Fruit fly (Drosophila melanogaster): ENCODE results near the gene TM9SF2.

TM9SF2 gene

DNA sequence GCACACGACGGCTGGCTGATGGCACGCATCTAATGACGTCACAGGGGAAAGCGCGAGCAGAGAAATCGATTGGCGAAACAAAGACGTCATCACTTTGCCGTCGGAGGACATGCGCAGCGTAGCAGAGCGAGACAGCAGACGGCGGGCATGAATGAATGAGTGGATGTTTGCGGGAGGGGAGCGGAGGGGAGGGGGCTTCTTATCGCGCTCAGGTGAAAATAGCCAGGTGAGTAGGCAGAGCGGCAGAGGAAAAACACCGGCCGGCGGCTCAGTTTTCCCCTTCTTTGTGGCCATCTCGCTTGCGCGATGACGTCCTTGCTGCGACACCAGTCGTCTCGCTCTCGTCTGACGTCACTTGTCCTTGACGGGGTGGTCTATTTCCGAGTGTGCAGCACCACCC, 14.1 kb downstream of the TM9SF2 start:
- TF ChIP-seq Sox100B (GFP tag; optimal IDR thresholded peaks at IDR 0.05) = no peak
- no peak for TF ChIP-seq sna (GFP tag; IDR thresholded peaks at IDR 0.05; ENCODE audit: partially characterized antibody)
- peak; percentile 98 for TF ChIP-seq ewg (GFP tag; optimal IDR thresholded peaks at IDR 0.05)
- TF ChIP-seq Opbp (GFP tag; IDR thresholded peaks at IDR 0.05; ENCODE audit: partially characterized antibody) = no peak
- TF ChIP-seq slou (GFP tag; optimal IDR thresholded peaks at IDR 0.05) = no peak
- TF ChIP-seq CG34376 (GFP tag; optimal IDR thresholded peaks at IDR 0.05) = no peak
- TF ChIP-seq Hr39 (optimal IDR thresholded peaks at IDR 0.05) = peak; percentile 11
- no peak for TF ChIP-seq croc (GFP tag; conservative IDR thresholded peaks at IDR 0.05)
- TF ChIP-seq CG3995 (GFP tag; optimal IDR thresholded peaks at IDR 0.05) = no peak
- TF ChIP-seq tx (GFP tag; optimal IDR thresholded peaks at IDR 0.05) = no peak
- no peak for TF ChIP-seq CG4424 (GFP tag; optimal IDR thresholded peaks at IDR 0.05)
- TF ChIP-seq CG10274 (GFP tag; optimal IDR thresholded peaks at IDR 0.05) = no peak
- TF ChIP-seq CG10979 (tag; optimal IDR thresholded peaks at IDR 0.05) = no peak
- no peak for TF ChIP-seq CG9727 (GFP tag; optimal IDR thresholded peaks at IDR 0.05)
- TF ChIP-seq CG7745 (tag; optimal IDR thresholded peaks at IDR 0.05) = no peak
- TF ChIP-seq CG34422 (GFP tag; IDR thresholded peaks at IDR 0.05) = peak; percentile 45; the same call in 1 of the 3 replicates
- TF ChIP-seq gfzf (GFP tag; optimal IDR thresholded peaks at IDR 0.05) = no peak
- no peak for TF ChIP-seq bsh (GFP tag; optimal IDR thresholded peaks at IDR 0.05)
- TF ChIP-seq CG12744 (GFP tag; optimal IDR thresholded peaks at IDR 0.05) = no peak
- no peak for TF ChIP-seq Spps (tag; optimal IDR thresholded peaks at IDR 0.05)
- TF ChIP-seq ken (GFP tag; IDR thresholded peaks at IDR 0.05) = no peak
- no peak for TF ChIP-seq CG2199 (GFP tag; IDR thresholded peaks at IDR 0.05)
- peak; percentile 96 for TF ChIP-seq BtbVII (GFP tag; optimal IDR thresholded peaks at IDR 0.05)
- no peak for TF ChIP-seq Ada2b (GFP tag; IDR thresholded peaks at IDR 0.05)
- TF ChIP-seq Asciz (GFP tag; optimal IDR thresholded peaks at IDR 0.05) = no peak
- TF ChIP-seq klu (GFP tag; IDR thresholded peaks at IDR 0.05) = no peak
- TF ChIP-seq dmrt99B (tag; optimal IDR thresholded peaks at IDR 0.05) = no peak
- TF ChIP-seq lmd (GFP tag; IDR thresholded peaks at IDR 0.05) = no peak
- TF ChIP-seq Meics (GFP tag; optimal IDR thresholded peaks at IDR 0.05) = no peak
- no peak for TF ChIP-seq NC2α (GFP tag; optimal IDR thresholded peaks at IDR 0.05)
- peak; percentile 26 for TF ChIP-seq scrt (GFP tag; optimal IDR thresholded peaks at IDR 0.05)
- no peak for TF ChIP-seq Hmr (GFP tag; optimal IDR thresholded peaks at IDR 0.05)
- no peak for TF ChIP-seq CG8924 (tag; optimal IDR thresholded peaks at IDR 0.05)
- TF ChIP-seq Dll (GFP tag; IDR thresholded peaks at IDR 0.05; ENCODE audit: partially characterized antibody) = no peak
- no peak for TF ChIP-seq usp (GFP tag; optimal IDR thresholded peaks at IDR 0.05)
- no peak for TF ChIP-seq E2f2 (GFP tag; IDR thresholded peaks at IDR 0.05)
- no peak for TF ChIP-seq Mad (GFP tag; optimal IDR thresholded peaks at IDR 0.05)
- TF ChIP-seq eve (GFP tag; optimal IDR thresholded peaks at IDR 0.05) = no peak
- TF ChIP-seq Adf1 (GFP tag; IDR thresholded peaks at IDR 0.05) = peak; percentile 73
- no peak for TF ChIP-seq Side (GFP tag; optimal IDR thresholded peaks at IDR 0.05)
- TF ChIP-seq CG10267 (tag; optimal IDR thresholded peaks at IDR 0.05) = no peak
- TF ChIP-seq ci (GFP tag; IDR thresholded peaks at IDR 0.05) = no peak
- TF ChIP-seq grau (tag; optimal IDR thresholded peaks at IDR 0.05) = no peak
- no peak for TF ChIP-seq Ravus (GFP tag; IDR thresholded peaks at IDR 0.05)
- TF ChIP-seq luna (GFP tag; optimal IDR thresholded peaks at IDR 0.05) = no peak
- TF ChIP-seq Chrac-16 (GFP tag; optimal IDR thresholded peaks at IDR 0.05) = no peak
- TF ChIP-seq CG7839 (tag; optimal IDR thresholded peaks at IDR 0.05) = no peak
- TF ChIP-seq CG11723 (GFP tag; optimal IDR thresholded peaks at IDR 0.05) = no peak
- no peak for TF ChIP-seq bcd (GFP tag; optimal IDR thresholded peaks at IDR 0.05)
- TF ChIP-seq CG3838 (GFP tag; optimal IDR thresholded peaks at IDR 0.05) = no peak
- no peak for TF ChIP-seq CG11456 (GFP tag; IDR thresholded peaks at IDR 0.05)
- TF ChIP-seq jigr1 (GFP tag; IDR thresholded peaks at IDR 0.05) = no peak
- no peak for TF ChIP-seq Atf-2 (GFP tag; optimal IDR thresholded peaks at IDR 0.05)
